Worm (Caenorhabditis elegans) whole organism, mixed stage, embryonic: ENCODE results near the gene rsp-2.

Experiments used
- M03D4.4 ChIP-seq: sonication (generic microtip); optimal IDR thresholded peaks from 2 replicates; lab custom pipeline; 2017; ENCODE audit warnings: mild to moderate bottlenecking, missing genetic modification characterization, missing compliant biosample characterization
- bed-3 ChIP-seq: fragments of 200-800 bp; sonication (Bioruptor generic); optimal IDR thresholded peaks from 3 replicates; lab custom pipeline; 2018; ENCODE audit warnings: mild to moderate bottlenecking, missing genetic modification characterization, moderate library complexity, missing compliant biosample characterization
- blmp-1 ChIP-seq: fragments of 150-350 bp; optimal IDR thresholded peaks from 2 replicates; lab custom pipeline; 2014; ENCODE audit warnings: missing biosample characterization, missing genetic modification characterization
- ceh-39 ChIP-seq: fragments of 150-350 bp; optimal IDR thresholded peaks from 2 replicates; lab custom pipeline; 2014; ENCODE audit warnings: missing biosample characterization, missing genetic modification characterization
- ceh-43 ChIP-seq: fragments of 200-800 bp; sonication (Bioruptor generic); optimal IDR thresholded peaks from 2 replicates; lab custom pipeline; 2018; ENCODE audit warnings: mild to moderate bottlenecking, missing genetic modification characterization, moderate library complexity, missing compliant biosample characterization
- ceh-83 ChIP-seq: fragments of 200-800 bp; sonication (Bioruptor generic); optimal IDR thresholded peaks from 2 replicates; lab custom pipeline; 2018; ENCODE audit warnings: mild to moderate bottlenecking, missing genetic modification characterization, missing compliant biosample characterization
- ces-1 ChIP-seq: fragments of 150-350 bp; optimal IDR thresholded peaks from 2 replicates; lab custom pipeline; 2014; ENCODE audit warnings: missing biosample characterization, missing genetic modification reagents, missing genetic modification characterization
- cnd-1 ChIP-seq: fragments of 200-800 bp; sonication (Bioruptor generic); optimal IDR thresholded peaks from 2 replicates; lab custom pipeline; 2018; ENCODE audit warnings: mild to moderate bottlenecking, missing genetic modification characterization, missing compliant biosample characterization
- drap-1 ChIP-seq: fragments of 200-800 bp; sonication (Bioruptor generic); optimal IDR thresholded peaks from 3 replicates; lab custom pipeline; 2018; ENCODE audit warnings: mild to moderate bottlenecking, missing genetic modification characterization, missing compliant biosample characterization
- elt-1 ChIP-seq: sonication (generic microtip); optimal IDR thresholded peaks from 2 replicates; lab custom pipeline; 2017; ENCODE audit warnings: missing genetic modification characterization, mild to moderate bottlenecking, missing compliant biosample characterization, antibody characterized with exemption, moderate library complexity, borderline replicate concordance; ENCODE audit not compliant: insufficient read depth
- elt-3 ChIP-seq: fragments of 150-350 bp; optimal IDR thresholded peaks from 2 replicates; lab custom pipeline; 2014; ENCODE audit warnings: missing biosample characterization, missing genetic modification characterization
- flh-1 ChIP-seq: fragments of 200-800 bp; sonication (Bioruptor generic); optimal IDR thresholded peaks from 2 replicates; lab custom pipeline; 2018; ENCODE audit warnings: mild to moderate bottlenecking, missing genetic modification characterization, moderate library complexity, missing compliant biosample characterization
- hlh-1 ChIP-seq: fragments of 150-350 bp; optimal IDR thresholded peaks from 2 replicates; lab custom pipeline; 2014; ENCODE audit warnings: missing biosample characterization, missing genetic modification reagents, missing genetic modification characterization
- lin-32 ChIP-seq: fragments of 200-800 bp; sonication (Bioruptor generic); optimal IDR thresholded peaks from 2 replicates; lab custom pipeline; 2018; ENCODE audit warnings: mild to moderate bottlenecking, missing genetic modification characterization, missing compliant biosample characterization
- mab-5 ChIP-seq: fragments of 150-350 bp; optimal IDR thresholded peaks from 2 replicates; lab custom pipeline; 2014; ENCODE audit warnings: missing biosample characterization, missing genetic modification characterization
- mep-1 ChIP-seq: fragments of 150-350 bp; optimal IDR thresholded peaks from 2 replicates; lab custom pipeline; 2017; ENCODE audit warnings: missing biosample characterization, missing genetic modification reagents, missing genetic modification characterization, inconsistent platforms
- mls-2 ChIP-seq: sonication (generic microtip); optimal IDR thresholded peaks from 2 replicates; lab custom pipeline; 2016; ENCODE audit warnings: mild to moderate bottlenecking, missing genetic modification characterization, moderate library complexity, missing compliant biosample characterization
- nhr-12 ChIP-seq: fragments of 150-350 bp; optimal IDR thresholded peaks from 2 replicates; lab custom pipeline; 2014; ENCODE audit warnings: missing biosample characterization, missing genetic modification characterization
- nhr-2 ChIP-seq: fragments of 150-350 bp; optimal IDR thresholded peaks from 2 replicates; lab custom pipeline; 2014; ENCODE audit warnings: missing biosample characterization, missing genetic modification characterization
- nhr-28 ChIP-seq: fragments of 150-350 bp; optimal IDR thresholded peaks from 2 replicates; lab custom pipeline; 2014; ENCODE audit warnings: missing biosample characterization, missing genetic modification characterization
- pha-4 ChIP-seq: fragments of 150-350 bp; optimal IDR thresholded peaks from 2 replicates; lab custom pipeline; 2018; ENCODE audit warnings: missing biosample characterization, missing genetic modification reagents, missing genetic modification characterization
- sem-2 ChIP-seq: fragments of 200-800 bp; sonication (Bioruptor generic); optimal IDR thresholded peaks from 2 replicates; lab custom pipeline; 2018; ENCODE audit warnings: mild to moderate bottlenecking, missing genetic modification characterization, missing compliant biosample characterization
- snpc-4 ChIP-seq: fragments of 150-350 bp; optimal IDR thresholded peaks from 2 replicates; lab custom pipeline; 2014; ENCODE audit warnings: missing biosample characterization, missing genetic modification characterization
- sptf-1 ChIP-seq: sonication (generic microtip); optimal IDR thresholded peaks from 2 replicates; lab custom pipeline; 2017; ENCODE audit warnings: mild to moderate bottlenecking, missing genetic modification characterization, moderate library complexity, missing compliant biosample characterization
- tbx-8 ChIP-seq: fragments of 200-800 bp; sonication (Bioruptor generic); optimal IDR thresholded peaks from 2 replicates; lab custom pipeline; 2018; ENCODE audit warnings: mild to moderate bottlenecking, missing genetic modification characterization, moderate library complexity, missing compliant biosample characterization
- unc-120 ChIP-seq: sonication (generic microtip); optimal IDR thresholded peaks from 2 replicates; lab custom pipeline; 2017; ENCODE audit warnings: missing genetic modification characterization, missing compliant biosample characterization; ENCODE audit not compliant: poor library complexity, severe bottlenecking
- unc-39 ChIP-seq: fragments of 150-350 bp; optimal IDR thresholded peaks from 2 replicates; lab custom pipeline; 2014; ENCODE audit warnings: missing biosample characterization, missing genetic modification characterization
- unc-62 ChIP-seq: fragments of 150-350 bp; optimal IDR thresholded peaks from 2 replicates; lab custom pipeline; 2014; ENCODE audit warnings: missing biosample characterization, missing genetic modification reagents, missing genetic modification characterization
- zip-8 ChIP-seq: fragments of 150-350 bp; optimal IDR thresholded peaks from 2 replicates; lab custom pipeline; 2014; ENCODE audit warnings: missing biosample characterization, missing genetic modification characterization
- ztf-11 ChIP-seq: fragments of 150-350 bp; optimal IDR thresholded peaks from 2 replicates; lab custom pipeline; 2014; ENCODE audit warnings: missing biosample characterization, missing genetic modification characterization

The rsp-2 gene

DNA sequence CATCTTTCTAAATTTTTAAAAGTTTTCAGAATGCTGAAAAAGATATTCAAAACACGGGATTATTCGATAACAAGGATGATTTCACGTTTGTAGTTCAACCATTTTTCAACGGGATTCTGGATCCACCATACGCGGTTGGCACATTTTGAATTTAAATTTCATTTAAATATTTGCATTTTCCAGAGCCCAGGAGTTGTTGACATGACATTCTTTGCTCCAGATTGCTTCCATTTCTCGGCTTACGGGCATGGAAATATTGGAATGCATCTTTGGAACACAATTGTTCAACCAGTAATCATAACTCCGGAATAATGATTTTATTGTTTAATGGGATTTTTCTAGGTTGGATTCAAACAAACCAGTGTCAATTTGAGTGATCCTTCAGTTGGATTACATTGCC is 1.9 kb downstream of the rsp-2 start:
- TF ChIP-seq nhr-2 (tag; lab: Kevin White, UChicago): no peak
- TF ChIP-seq ceh-39 (tag; lab: Kevin White, UChicago): no peak
- TF ChIP-seq nhr-12: no peak
- no peak for TF ChIP-seq elt-1 (tag; lab: Kevin White, UChicago)
- no peak for TF ChIP-seq cnd-1 (tag; lab: Kevin White, UChicago)
- no peak for TF ChIP-seq unc-120 (tag; lab: Kevin White, UChicago)
- TF ChIP-seq tbx-8: no peak
- TF ChIP-seq unc-62 (GFP tag; lab: Kevin White, UChicago): no peak
- TF ChIP-seq flh-1 (GFP tag; lab: Kevin White, UChicago): no peak
- no peak for TF ChIP-seq snpc-4
- no peak for TF ChIP-seq ztf-11 (tag; lab: Kevin White, UChicago)
- TF ChIP-seq unc-39: no peak
- no peak for TF ChIP-seq mep-1 (tag; lab: Kevin White, UChicago)
- no peak for TF ChIP-seq blmp-1 (tag; lab: Kevin White, UChicago)

DNA sequence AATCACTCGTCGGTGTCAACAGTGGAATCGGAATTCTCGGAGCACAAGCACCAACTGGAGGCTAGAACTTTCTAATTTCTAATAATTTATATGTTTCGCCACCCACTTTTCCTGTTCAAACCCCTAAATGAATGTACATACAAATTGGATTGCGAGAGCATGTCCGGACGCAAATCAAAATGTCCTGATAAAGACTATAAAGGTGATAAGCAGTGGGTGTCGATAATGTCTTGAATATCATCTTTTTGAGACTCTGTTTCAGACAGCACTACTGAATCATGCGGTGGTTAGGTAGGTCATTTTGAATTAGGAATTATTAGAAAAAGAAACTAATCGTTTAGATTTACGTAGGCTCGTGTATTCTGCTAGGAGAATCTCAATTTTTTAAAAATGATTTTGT is 4.0 kb downstream of the rsp-2 start, which contains the start of gene W02B12.1:
Gene W02B12.1 (plus strand): TSS at position 269 of the 400 bp plus-strand sequence.
- no peak for TF ChIP-seq hlh-1 (tag; lab: Kevin White, UChicago)
- TF ChIP-seq elt-3 (tag; lab: Kevin White, UChicago): no peak
- TF ChIP-seq bed-3 (GFP tag; lab: Kevin White, UChicago): no peak
- TF ChIP-seq snpc-4: no peak
- TF ChIP-seq mab-5 (tag; lab: Kevin White, UChicago): no peak
- TF ChIP-seq blmp-1 (tag; lab: Kevin White, UChicago): no peak
- TF ChIP-seq ceh-43 (GFP tag; lab: Kevin White, UChicago): no peak
- TF ChIP-seq elt-1 (tag; lab: Kevin White, UChicago): no peak
- TF ChIP-seq drap-1 (GFP tag; lab: Kevin White, UChicago): no peak
- no peak for TF ChIP-seq M03D4.4
- TF ChIP-seq ces-1: no peak
- TF ChIP-seq sem-2 (GFP tag; lab: Kevin White, UChicago): no peak
- no peak for TF ChIP-seq ztf-11 (tag; lab: Kevin White, UChicago)
- no peak for TF ChIP-seq zip-8 (tag; lab: Kevin White, UChicago)
- TF ChIP-seq unc-120 (tag; lab: Kevin White, UChicago): no peak
- no peak for TF ChIP-seq cnd-1 (tag; lab: Kevin White, UChicago)
- TF ChIP-seq lin-32 (GFP tag; lab: Kevin White, UChicago): no peak
- TF ChIP-seq pha-4: no peak
- no peak for TF ChIP-seq mls-2 (tag; lab: Kevin White, UChicago)
- no peak for TF ChIP-seq tbx-8

DNA sequence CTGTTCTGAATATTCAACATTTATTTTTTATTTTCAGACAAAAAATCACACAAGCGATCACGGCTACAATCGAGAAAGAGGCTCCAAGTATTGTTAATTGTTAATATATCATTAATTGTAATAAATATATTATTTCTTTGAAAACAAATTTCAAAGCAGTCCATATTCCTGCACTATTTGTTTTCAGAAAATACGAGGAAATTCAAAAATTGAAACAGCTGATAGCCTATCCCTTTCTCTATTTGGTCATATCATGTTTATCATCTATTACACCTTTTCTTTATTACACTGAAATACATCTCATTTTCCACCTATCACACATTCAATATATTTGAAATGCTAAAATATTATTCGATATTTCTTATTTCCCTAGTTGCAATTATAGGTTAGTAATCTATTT is 7.8 kb downstream of the rsp-2 start, which contains the start of gene W02B12.13:
Gene W02B12.13 (plus strand): TSS at position 301 of the 400 bp plus-strand sequence.
- TF ChIP-seq nhr-28 (tag; lab: Kevin White, UChicago) (no peak), elt-3 (tag; lab: Kevin White, UChicago) (no peak)

DNA sequence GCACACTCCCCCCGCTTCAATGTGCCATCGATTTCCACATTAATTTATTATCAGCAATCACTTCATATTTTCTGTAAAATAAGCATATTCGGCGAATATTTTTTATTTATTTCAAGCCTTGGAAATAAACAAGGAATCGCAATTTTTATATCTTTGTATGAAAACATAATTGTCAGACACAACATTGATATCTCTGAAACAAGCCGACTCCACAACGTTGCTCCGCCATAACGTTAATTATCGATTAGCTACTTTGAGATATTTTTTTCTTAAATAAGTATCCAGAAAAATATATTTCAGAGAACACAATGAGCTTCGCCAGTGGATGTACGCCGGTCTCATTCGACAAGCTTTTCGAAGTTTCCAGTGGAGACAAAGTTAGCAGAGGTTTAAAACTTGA is 8.9 kb downstream of the rsp-2 start, which contains the start of gene adbp-1:
Gene adbp-1 (plus strand): TSS at position 301 of the 400 bp plus-strand sequence.
- no peak for TF ChIP-seq cnd-1 (tag; lab: Kevin White, UChicago)
- no peak for TF ChIP-seq unc-62 (GFP tag; lab: Kevin White, UChicago)
- TF ChIP-seq ztf-11 (tag; lab: Kevin White, UChicago): no peak
- no peak for TF ChIP-seq ceh-83 (GFP tag; lab: Kevin White, UChicago)
- TF ChIP-seq hlh-1 (tag; lab: Kevin White, UChicago): no peak
- TF ChIP-seq tbx-8: no peak
- no peak for TF ChIP-seq mls-2 (tag; lab: Kevin White, UChicago)
- TF ChIP-seq ceh-43 (GFP tag; lab: Kevin White, UChicago): no peak
- no peak for TF ChIP-seq snpc-4
- no peak for TF ChIP-seq sptf-1
- TF ChIP-seq elt-1 (tag; lab: Kevin White, UChicago): no peak

DNA sequence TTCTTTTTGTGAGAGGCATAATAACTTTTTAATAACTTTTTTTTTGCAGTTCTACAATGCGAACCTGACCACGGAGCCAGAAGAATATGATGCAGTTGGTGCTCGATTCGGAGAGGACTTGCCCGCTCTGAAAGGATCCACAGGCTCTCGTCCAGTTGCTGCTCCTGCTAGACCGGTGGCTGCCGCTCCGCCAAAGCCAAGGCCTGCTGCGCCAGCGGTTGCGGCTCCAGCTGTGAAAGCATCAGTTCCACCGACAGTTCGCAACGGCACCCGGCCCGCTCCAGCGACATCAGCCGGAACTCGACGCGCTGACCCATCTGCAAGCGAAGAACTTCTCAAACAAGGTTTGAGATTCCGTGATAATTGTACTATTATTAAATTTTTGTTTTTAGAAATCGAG is 9.6 kb downstream of the rsp-2 start:
- no peak for TF ChIP-seq mab-5 (tag; lab: Kevin White, UChicago)
- no peak for TF ChIP-seq pha-4
- no peak for TF ChIP-seq blmp-1 (tag; lab: Kevin White, UChicago)
- TF ChIP-seq, all 35 proteins: peak for 0
